Fruit fly (Drosophila melanogaster): ENCODE data around the gene CG7488.

The CG7488 gene

dm6 chr3R:12981334-12982166, 13.9 kb upstream of the CG7488 start (continued):
- TF ChIP-seq CG15601 (tag; optimal IDR thresholded peaks at IDR 0.05): no peak
- no peak for TF ChIP-seq HmgD (GFP tag; optimal IDR thresholded peaks at IDR 0.05)
- TF ChIP-seq zen (tag; optimal IDR thresholded peaks at IDR 0.05): peak; percentile 51
- peak; percentile 29 for TF ChIP-seq Bteb2 (GFP tag; optimal IDR thresholded peaks at IDR 0.05)
- peak; percentile 37 for TF ChIP-seq org-1 (GFP tag; optimal IDR thresholded peaks at IDR 0.05)
- TF ChIP-seq CG12659 (GFP tag; optimal IDR thresholded peaks at IDR 0.05): peak; percentile 41
- no peak for TF ChIP-seq dan (GFP tag; IDR thresholded peaks at IDR 0.05)
- 0 out of 3 replicates have a peak, but pooled peaks have one; percentile 58 for TF ChIP-seq zfh1 (GFP tag; IDR thresholded peaks at IDR 0.05)
- peak; percentile 77 for TF ChIP-seq CG18262 (tag; optimal IDR thresholded peaks at IDR 0.05)
- no peak for TF ChIP-seq CG7963 (GFP tag; IDR thresholded peaks at IDR 0.05; ENCODE audit: partially characterized antibody)
- no peak for TF ChIP-seq Antp (GFP tag; optimal IDR thresholded peaks at IDR 0.05)
- TF ChIP-seq pnt (GFP tag; optimal IDR thresholded peaks at IDR 0.05): no peak
- no peak for TF ChIP-seq kah (GFP tag; optimal IDR thresholded peaks at IDR 0.05)
- no peak for TF ChIP-seq pb (GFP tag; optimal IDR thresholded peaks at IDR 0.05)
- no peak for TF ChIP-seq crol (GFP tag; IDR thresholded peaks at IDR 0.05)
- TF ChIP-seq CG32772 (GFP tag; IDR thresholded peaks at IDR 0.05): peak; percentile 44; the same call in 1 of the 2 replicates
- peak; percentile 13 for TF ChIP-seq kay (GFP tag; optimal IDR thresholded peaks at IDR 0.05)
- TF ChIP-seq CG12299 (tag; optimal IDR thresholded peaks at IDR 0.05): peak; percentile 46
- TF ChIP-seq CG7839 (tag; optimal IDR thresholded peaks at IDR 0.05): peak; percentile 81
- TF ChIP-seq Taf1 (GFP tag; IDR thresholded peaks at IDR 0.05): no peak
- peak; percentile 77 for TF ChIP-seq grau (tag; optimal IDR thresholded peaks at IDR 0.05)
- TF ChIP-seq onecut (GFP tag; IDR thresholded peaks at IDR 0.05): peak; percentile 86
- TF ChIP-seq CG13287 (GFP tag; IDR thresholded peaks at IDR 0.05; ENCODE audit: partially characterized antibody): no peak
- no peak for TF ChIP-seq NC2α (GFP tag; optimal IDR thresholded peaks at IDR 0.05)
- peak; percentile 34 to 60 for TF ChIP-seq bsh (GFP tag; optimal IDR thresholded peaks at IDR 0.05)
- TF ChIP-seq lmd (GFP tag; IDR thresholded peaks at IDR 0.05): peak; percentile 62
- peak; percentile 52; the same call in 1 of the 2 replicates for TF ChIP-seq CG14667 (GFP tag; IDR thresholded peaks at IDR 0.05)
- TF ChIP-seq yki (optimal IDR thresholded peaks at IDR 0.05): no peak
- no peak for TF ChIP-seq Neu2 (GFP tag; optimal IDR thresholded peaks at IDR 0.05; ENCODE audit: borderline replicate concordance)
- peak; percentile 3 for TF ChIP-seq sd (tag; optimal IDR thresholded peaks at IDR 0.05)
- peak; percentile 59 for TF ChIP-seq CG14710 (tag; optimal IDR thresholded peaks at IDR 0.05)
- peak in 1 of 2 experiments; percentile 29 for TF ChIP-seq chif (GFP tag; optimal IDR thresholded peaks at IDR 0.05)
- peak; percentile 43 for TF ChIP-seq ewg (GFP tag; optimal IDR thresholded peaks at IDR 0.05)
- TF ChIP-seq chinmo (GFP tag; IDR thresholded peaks at IDR 0.05; ENCODE audit: partially characterized antibody): peak; percentile 70; the same call in 1 of the 4 replicates
- peak; percentile 43 for TF ChIP-seq mam (GFP tag; optimal IDR thresholded peaks at IDR 0.05)
- TF ChIP-seq CG6689 (GFP tag; IDR thresholded peaks at IDR 0.05): peak; percentile 64; the same call in 1 of the 2 replicates
- TF ChIP-seq lab (GFP tag; optimal IDR thresholded peaks at IDR 0.05): peak; percentile 81
- peak; percentile 28 for TF ChIP-seq CG12942 (GFP tag; optimal IDR thresholded peaks at IDR 0.05)
- TF ChIP-seq ems (GFP tag; optimal IDR thresholded peaks at IDR 0.05): peak; percentile 41
- no peak for TF ChIP-seq CG1832 (GFP tag; optimal IDR thresholded peaks at IDR 0.05)
- TF ChIP-seq lbe (GFP tag; optimal IDR thresholded peaks at IDR 0.05): no peak
- TF ChIP-seq ato (GFP tag; IDR thresholded peaks at IDR 0.05; ENCODE audit: partially characterized antibody): no peak
- TF ChIP-seq seq (GFP tag; IDR thresholded peaks at IDR 0.05): no peak
- no peak for TF ChIP-seq ash1 (GFP tag; optimal IDR thresholded peaks at IDR 0.05)
- TF ChIP-seq CG6854 (GFP tag; optimal IDR thresholded peaks at IDR 0.05): peak; percentile 48
- no peak for TF ChIP-seq CG7786 (GFP tag; optimal IDR thresholded peaks at IDR 0.05)
- TF ChIP-seq mld (GFP tag; IDR thresholded peaks at IDR 0.05; ENCODE audit: partially characterized antibody): no peak
- TF ChIP-seq CG31441 (GFP tag; IDR thresholded peaks at IDR 0.05): no peak; the same call in 1 of the 2 replicates
- no peak for TF ChIP-seq Hmx (GFP tag; optimal IDR thresholded peaks at IDR 0.05)

Measured in whole organism, embryonic.